Fruit fly (Drosophila melanogaster): ENCODE data around the gene CG9449.

DNA sequence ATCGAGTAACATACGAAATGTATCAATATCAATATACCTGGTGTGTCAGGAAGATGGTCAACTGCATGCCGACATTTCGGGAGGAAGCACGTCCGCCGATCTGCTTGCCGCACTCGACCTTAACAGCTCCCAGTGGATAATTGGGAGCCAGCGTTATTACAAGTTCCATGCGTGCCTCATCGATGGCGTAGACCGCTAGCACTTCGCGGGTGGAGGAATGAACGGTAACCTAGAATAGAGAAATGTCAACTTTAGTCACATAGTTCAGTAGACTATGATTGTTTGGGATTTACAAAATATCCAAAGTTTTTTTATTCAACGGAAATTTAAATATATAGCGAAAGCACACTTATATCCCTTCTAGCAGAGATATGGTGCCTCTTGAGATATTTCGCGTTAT lies 47.3 kb upstream of the CG9449 start, which contains the start of the genes CG46435 and Rcd7:
- TF ChIP-seq Myc (optimal IDR thresholded peaks at IDR 0.05) = no peak
- no peak for TF ChIP-seq OdsH (GFP tag; optimal IDR thresholded peaks at IDR 0.05)
- TF ChIP-seq br (GFP tag; optimal IDR thresholded peaks at IDR 0.05) = no peak
- no peak for TF ChIP-seq HLH106 (tag; optimal IDR thresholded peaks at IDR 0.05)
- TF ChIP-seq N (GFP tag; optimal IDR thresholded peaks at IDR 0.05) = no peak
- no peak for TF ChIP-seq dmrt93B (GFP tag; optimal IDR thresholded peaks at IDR 0.05)
- no peak for TF ChIP-seq Abd-B (GFP tag; optimal IDR thresholded peaks at IDR 0.05)
- no peak for TF ChIP-seq woc (GFP tag; optimal IDR thresholded peaks at IDR 0.05)
- TF ChIP-seq Mio (GFP tag; optimal IDR thresholded peaks at IDR 0.05) = no peak
- TF ChIP-seq Dif (GFP tag; optimal IDR thresholded peaks at IDR 0.05; ENCODE audit: partially characterized antibody) = no peak

Measured in whole organism, wandering third instar larva.